Fruit fly (Drosophila melanogaster) whole organism, embryonic: Measurements from ENCODE around the gene CG42828.

Experiments used
- Blimp-1 ChIP-seq: fragments of 200-800 bp; sonication (Bioruptor generic); optimal IDR thresholded peaks from 3 replicates; lab custom pipeline; 2018; ENCODE audit warnings: missing biosample characterization, missing genetic modification characterization, mild to moderate bottlenecking, moderate library complexity, missing genetic modification reagents
- CG10366 ChIP-seq: fragments of 200-800 bp; sonication (Bioruptor generic); IDR thresholded peaks from 2 replicates; pipeline ENCODE4 v1.3.6; 2022; ENCODE audit warnings: missing biosample characterization, missing genetic modification characterization
- CG11085 ChIP-seq: fragments of 200-800 bp; sonication (Bioruptor generic); IDR thresholded peaks from 2 replicates; pipeline ENCODE4 v1.3.6; 2022; ENCODE audit warnings: missing biosample characterization, missing genetic modification characterization
- CG11398 ChIP-seq: fragments of 200-800 bp; sonication (Bioruptor generic); optimal IDR thresholded peaks from 2 replicates; lab custom pipeline; 2016; ENCODE audit warnings: missing biosample characterization, missing genetic modification characterization
- CG12219 ChIP-seq: fragments of 200-800 bp; sonication (Bioruptor generic); optimal IDR thresholded peaks from 3 replicates; lab custom pipeline; 2018; ENCODE audit warnings: missing biosample characterization, mild to moderate bottlenecking, missing genetic modification characterization
- CG15479 ChIP-seq: fragments of 200-800 bp; sonication (Bioruptor generic); optimal IDR thresholded peaks from 3 replicates; lab custom pipeline; 2019; ENCODE audit warnings: missing biosample characterization, mild to moderate bottlenecking, missing genetic modification characterization, moderate library complexity
- CG15696 ChIP-seq: fragments of 200-800 bp; sonication (Bioruptor generic); optimal IDR thresholded peaks from 2 replicates; lab custom pipeline; 2019; ENCODE audit warnings: missing biosample characterization, mild to moderate bottlenecking, missing genetic modification characterization, moderate library complexity
- CG1602 ChIP-seq: fragments of 200-800 bp; sonication (Bioruptor generic); optimal IDR thresholded peaks from 3 replicates; lab custom pipeline; 2016; ENCODE audit warnings: missing biosample characterization, missing genetic modification characterization
- CG1792 ChIP-seq: fragments of 200-800 bp; sonication (Bioruptor generic); optimal IDR thresholded peaks from 2 replicates; lab custom pipeline; 2016; ENCODE audit warnings: missing biosample characterization, missing genetic modification characterization
- CG18262 ChIP-seq: fragments of 200-800 bp; optimal IDR thresholded peaks from 3 replicates; lab custom pipeline; 2019; ENCODE audit warnings: missing biosample characterization, mild to moderate bottlenecking, missing genetic modification characterization, moderate library complexity
- CG31365 ChIP-seq: fragments of 200-800 bp; sonication (Bioruptor generic); optimal IDR thresholded peaks from 2 replicates; lab custom pipeline; 2018; ENCODE audit warnings: missing biosample characterization, mild to moderate bottlenecking, missing genetic modification characterization
- CG32532 ChIP-seq: fragments of 200-800 bp; sonication (Bioruptor generic); IDR thresholded peaks from 2 replicates; pipeline ENCODE4 v1.3.6; 2022; ENCODE audit warnings: missing biosample characterization, missing genetic modification characterization
- CG3281 ChIP-seq: fragments of 200-800 bp; sonication (Bioruptor generic); optimal IDR thresholded peaks from 3 replicates; lab custom pipeline; 2017; ENCODE audit warnings: missing biosample characterization, mild to moderate bottlenecking, missing genetic modification characterization
- CG34224 ChIP-seq: fragments of 200-800 bp; sonication (Bioruptor generic); IDR thresholded peaks from 3 replicates; pipeline ENCODE4 v1.3.6; 2022; ENCODE audit warnings: missing biosample characterization, missing genetic modification characterization; ENCODE audit not compliant: partially characterized antibody
- CG3838 ChIP-seq: fragments of 200-800 bp; sonication (Bioruptor generic); optimal IDR thresholded peaks from 3 replicates; lab custom pipeline; 2016; ENCODE audit warnings: missing biosample characterization, missing genetic modification characterization
- CG3847 ChIP-seq: fragments of 200-800 bp; sonication (Bioruptor generic); IDR thresholded peaks from 2 replicates; pipeline ENCODE4 v1.3.6; 2022; ENCODE audit warnings: missing biosample characterization, missing genetic modification characterization
- CG6813 ChIP-seq: fragments of 200-800 bp; sonication (Bioruptor generic); optimal IDR thresholded peaks from 2 replicates; lab custom pipeline; 2017; ENCODE audit warnings: missing biosample characterization, missing genetic modification characterization, mild to moderate bottlenecking, moderate library complexity, missing genetic modification reagents
- CG8478 ChIP-seq: fragments of >200 bp; optimal IDR thresholded peaks from 2 replicates; lab custom pipeline; 2018
- CG8765 ChIP-seq: fragments of 200-800 bp; sonication (Bioruptor generic); IDR thresholded peaks from 2 replicates; pipeline ENCODE4 v1.3.6; 2022; ENCODE audit warnings: missing biosample characterization, missing genetic modification characterization
- CG8924 ChIP-seq: fragments of 200-800 bp; optimal IDR thresholded peaks from 3 replicates; lab custom pipeline; 2019; ENCODE audit warnings: missing biosample characterization, mild to moderate bottlenecking, missing genetic modification characterization, moderate library complexity
- CG9876 ChIP-seq: fragments of 200-800 bp; sonication (Bioruptor generic); optimal IDR thresholded peaks from 2 replicates; lab custom pipeline; 2016; ENCODE audit warnings: missing biosample characterization, missing genetic modification characterization
- CkIIα-i1 ChIP-seq: fragments of 200-800 bp; sonication (Bioruptor generic); IDR thresholded peaks from 2 replicates; pipeline ENCODE4 v1.3.6; 2022; ENCODE audit warnings: missing biosample characterization, missing genetic modification characterization
- Dek ChIP-seq: fragments of 200-800 bp; sonication (Bioruptor generic); optimal IDR thresholded peaks from 3 replicates; lab custom pipeline; 2019; ENCODE audit warnings: missing biosample characterization, mild to moderate bottlenecking, missing genetic modification characterization, moderate library complexity
- Doc2 ChIP-seq: fragments of 200-800 bp; sonication (Bioruptor generic); IDR thresholded peaks from 2 replicates; pipeline ENCODE4 v1.3.6; 2022; ENCODE audit warnings: missing biosample characterization, missing genetic modification characterization
- E2f1 ChIP-seq: fragments of 200-800 bp; sonication (Bioruptor generic); IDR thresholded peaks from 2 replicates; pipeline ENCODE4 v1.3.6; 2022; ENCODE audit warnings: missing biosample characterization, missing genetic modification characterization
- ERR ChIP-seq: fragments of 200-800 bp; sonication (Bioruptor generic); optimal IDR thresholded peaks from 2 replicates; lab custom pipeline; 2016; ENCODE audit warnings: missing biosample characterization, missing genetic modification characterization
- Hr78 ChIP-seq, 2 experiments: fragments of 200-800 bp in 1 of 2; fragments of >200 bp in 1 of 2; sonication (Bioruptor generic) in 1 of 2; optimal IDR thresholded peaks; 2 replicates each; lab custom pipeline; 2017 to 2019; ENCODE audit warnings: missing biosample characterization in 2 of 2, missing genetic modification characterization in 2 of 2, mild to moderate bottlenecking in 1 of 2, moderate library complexity in 1 of 2
- Kr ChIP-seq: fragments of 200-800 bp; sonication (Bioruptor generic); optimal IDR thresholded peaks from 2 replicates; lab custom pipeline; 2017; ENCODE audit warnings: missing biosample characterization, mild to moderate bottlenecking, missing genetic modification characterization
- Lhr ChIP-seq: fragments of 200-800 bp; sonication (Bioruptor generic); optimal IDR thresholded peaks from 3 replicates; lab custom pipeline; 2017; ENCODE audit warnings: mild to moderate bottlenecking, missing biosample characterization, missing genetic modification reagents, missing genetic modification characterization
- PHDP ChIP-seq: fragments of 200-800 bp; sonication (Bioruptor generic); optimal IDR thresholded peaks from 3 replicates; lab custom pipeline; 2018; ENCODE audit warnings: missing biosample characterization, mild to moderate bottlenecking, missing genetic modification characterization, moderate library complexity
- ash1 ChIP-seq: fragments of 200-800 bp; sonication (Bioruptor generic); optimal IDR thresholded peaks from 2 replicates; lab custom pipeline; 2018; ENCODE audit warnings: missing biosample characterization, mild to moderate bottlenecking, missing genetic modification characterization
- cg ChIP-seq: fragments of 200-800 bp; sonication (Bioruptor generic); optimal IDR thresholded peaks from 3 replicates; lab custom pipeline; 2019; ENCODE audit warnings: missing biosample characterization, mild to moderate bottlenecking, missing genetic modification characterization, moderate library complexity
- crc ChIP-seq: fragments of 200-800 bp; sonication (Bioruptor generic); optimal IDR thresholded peaks from 2 replicates; lab custom pipeline; 2016; ENCODE audit warnings: missing biosample characterization, missing genetic modification characterization
- cwo ChIP-seq: fragments of 200-800 bp; sonication (Bioruptor generic); optimal IDR thresholded peaks from 3 replicates; lab custom pipeline; 2017; ENCODE audit warnings: missing biosample characterization, missing genetic modification characterization, mild to moderate bottlenecking, moderate library complexity, missing genetic modification reagents
- gem ChIP-seq: fragments of 200-800 bp; sonication (Bioruptor generic); optimal IDR thresholded peaks from 2 replicates; lab custom pipeline; 2019; ENCODE audit warnings: missing biosample characterization, mild to moderate bottlenecking, missing genetic modification characterization, moderate library complexity
- gt ChIP-seq: fragments of 200-800 bp; sonication (Bioruptor generic); IDR thresholded peaks from 2 replicates; pipeline ENCODE4 v1.3.6; 2022; ENCODE audit warnings: missing biosample characterization, missing genetic modification characterization
- hkb ChIP-seq, 2 experiments: fragments of 200-800 bp in 1 of 2; fragments of >200 bp in 1 of 2; sonication (Bioruptor generic) in 1 of 2; IDR thresholded peaks in 1 of 2; optimal IDR thresholded peaks in 1 of 2; 2 replicates each; pipeline versions ENCODE4 v1.3.6 to Lab custom; 2017 to 2022; ENCODE audit warnings: missing biosample characterization in 1 of 2, missing genetic modification characterization in 1 of 2
- kay ChIP-seq: fragments of 200-800 bp; sonication (Bioruptor generic); optimal IDR thresholded peaks from 2 replicates; lab custom pipeline; 2016; ENCODE audit warnings: missing biosample characterization, missing genetic modification characterization
- nmo ChIP-seq: fragments of 200-800 bp; sonication (Bioruptor generic); optimal IDR thresholded peaks from 2 replicates; lab custom pipeline; 2018; ENCODE audit warnings: missing biosample characterization, mild to moderate bottlenecking, missing genetic modification characterization, moderate library complexity
- repo ChIP-seq: fragments of 200-800 bp; sonication (Bioruptor generic); optimal IDR thresholded peaks from 2 replicates; lab custom pipeline; 2016; ENCODE audit warnings: missing biosample characterization, missing genetic modification characterization
- rib ChIP-seq: fragments of 200-800 bp; sonication (Bioruptor generic); IDR thresholded peaks from 2 replicates; pipeline ENCODE4 v1.3.6; 2022; ENCODE audit warnings: missing biosample characterization, missing genetic modification characterization
- ro ChIP-seq: fragments of 200-800 bp; sonication (Bioruptor generic); IDR thresholded peaks from 2 replicates; pipeline ENCODE4 v1.3.6; 2022; ENCODE audit warnings: missing biosample characterization, missing genetic modification characterization
- ssp ChIP-seq: fragments of 200-800 bp; sonication (Bioruptor generic); IDR thresholded peaks from 2 replicates; pipeline ENCODE4 v1.3.6; 2022; ENCODE audit warnings: missing biosample characterization, missing genetic modification characterization
- stwl ChIP-seq: fragments of 200-800 bp; sonication (Bioruptor generic); optimal IDR thresholded peaks from 3 replicates; lab custom pipeline; 2018; ENCODE audit warnings: missing biosample characterization, mild to moderate bottlenecking, missing genetic modification characterization, moderate library complexity
- tx ChIP-seq: fragments of 200-800 bp; sonication (Bioruptor generic); optimal IDR thresholded peaks from 2 replicates; lab custom pipeline; 2016; ENCODE audit warnings: missing biosample characterization, missing genetic modification characterization
- unpg ChIP-seq: fragments of 200-800 bp; sonication (Bioruptor generic); optimal IDR thresholded peaks from 3 replicates; lab custom pipeline; 2018; ENCODE audit warnings: missing biosample characterization, mild to moderate bottlenecking, missing genetic modification characterization, moderate library complexity
- vvl ChIP-seq: fragments of 200-800 bp; sonication (Bioruptor generic); IDR thresholded peaks from 2 replicates; pipeline ENCODE4 v1.3.6; 2022; ENCODE audit warnings: missing biosample characterization, missing genetic modification characterization
- zen ChIP-seq: fragments of 200-800 bp; sonication (Bioruptor generic); optimal IDR thresholded peaks from 3 replicates; lab custom pipeline; 2018; ENCODE audit warnings: missing biosample characterization, mild to moderate bottlenecking, missing genetic modification characterization, moderate library complexity
- zf30C ChIP-seq: fragments of 200-800 bp; sonication (Bioruptor generic); optimal IDR thresholded peaks from 3 replicates; lab custom pipeline; 2018; ENCODE audit warnings: missing biosample characterization, mild to moderate bottlenecking, missing genetic modification characterization

Gene CG42828

dm6 chr3R:23363515-23364124 is 9.9 kb upstream of the CG42828 start, which contains the start of gene CG4408 (continued):
- peak; percentile 43 for TF ChIP-seq cwo (GFP tag; lab: Kevin White, UChicago)
- peak; percentile 24 for TF ChIP-seq CG18262 (tag; lab: Kevin White, UChicago)
- no peak for TF ChIP-seq Kr (GFP tag; lab: Kevin White, UChicago)
- no peak for TF ChIP-seq cg
- peak; percentile 0 for TF ChIP-seq CG15696 (tag; lab: Kevin White, UChicago)
- no peak for TF ChIP-seq stwl (tag; lab: Kevin White, UChicago)
- TF ChIP-seq PHDP: peak; percentile 43
- no peak for TF ChIP-seq gt (GFP tag; lab: Robert Waterston, UW)
- peak; percentile 32 for TF ChIP-seq CG8924 (tag; lab: Kevin White, UChicago)
- peak; percentile 36; the same call in 1 of the 2 replicates for TF ChIP-seq CG10366
- no peak for TF ChIP-seq kay
- peak; percentile 26 for TF ChIP-seq unpg
- no peak for TF ChIP-seq CG31365 (tag; lab: Kevin White, UChicago)
- peak; percentile 14 for TF ChIP-seq Dek
- no peak for TF ChIP-seq ssp (GFP tag; lab: Robert Waterston, UW)
- no peak for TF ChIP-seq CG12219 (GFP tag; lab: Kevin White, UChicago)
- TF ChIP-seq Doc2 (GFP tag; lab: Robert Waterston, UW): no peak
- no peak for TF ChIP-seq ERR (GFP tag; lab: Kevin White, UChicago)
- TF ChIP-seq CG32532 (GFP tag; lab: Robert Waterston, UW): peak; percentile 67; the same call in 1 of the 2 replicates
- 0 out of 2 replicates have a peak, but pooled peaks have one; percentile 16 for TF ChIP-seq E2f1
- TF ChIP-seq gem (tag; lab: Kevin White, UChicago): peak; percentile 59
- peak; percentile 34 for TF ChIP-seq nmo (GFP tag; lab: Kevin White, UChicago)
- TF ChIP-seq Blimp-1 (GFP tag; lab: Kevin White, UChicago): peak; percentile 46
- no peak for TF ChIP-seq crc (GFP tag; lab: Kevin White, UChicago)
- no peak for TF ChIP-seq CG9876
- no peak for TF ChIP-seq hkb (optimal IDR thresholded peaks at IDR 0.05; lab: Kevin White, UChicago)
- peak; percentile 55; the same call in 1 of the 2 replicates for TF ChIP-seq hkb (GFP tag; IDR thresholded peaks at IDR 0.05; lab: Robert Waterston, UW)
- no peak for TF ChIP-seq Lhr (GFP tag; lab: Kevin White, UChicago)
- no peak for TF ChIP-seq CG15479 (GFP tag; lab: Kevin White, UChicago)
- TF ChIP-seq vvl: peak; percentile 73
- peak; percentile 48 for TF ChIP-seq CG3281 (GFP tag; lab: Kevin White, UChicago)
- no peak for TF ChIP-seq CG1602 (GFP tag; lab: Kevin White, UChicago)
- TF ChIP-seq zf30C (GFP tag; lab: Kevin White, UChicago): no peak
- no peak for TF ChIP-seq tx (GFP tag; lab: Kevin White, UChicago)
- TF ChIP-seq ro (GFP tag; lab: Robert Waterston, UW): no peak
- no peak for TF ChIP-seq CkIIα-i1 (GFP tag; lab: Robert Waterston, UW)
- TF ChIP-seq CG34224 (GFP tag; lab: Robert Waterston, UW): no peak
- TF ChIP-seq CG3847 (GFP tag; lab: Robert Waterston, UW): peak; percentile 35; the same call in 1 of the 2 replicates
- no peak for TF ChIP-seq ash1 (GFP tag; lab: Kevin White, UChicago)
- TF ChIP-seq rib (GFP tag; lab: Robert Waterston, UW): no peak
- no peak for TF ChIP-seq Hr78 (GFP tag; optimal IDR thresholded peaks at IDR 0.05; lab: Kevin White, UChicago)
- TF ChIP-seq CG6813: peak; percentile 50
- peak; percentile 10; the same call in 1 of the 2 replicates for TF ChIP-seq CG11085 (GFP tag; lab: Robert Waterston, UW)
- 0 out of 2 replicates have a peak, but pooled peaks have one; percentile 6 for TF ChIP-seq CG8765 (GFP tag; lab: Robert Waterston, UW)
- TF ChIP-seq CG11398 (GFP tag; lab: Kevin White, UChicago): no peak
- peak; percentile 4 for TF ChIP-seq CG1792 (GFP tag; lab: Kevin White, UChicago)
- no peak for TF ChIP-seq repo (GFP tag; lab: Kevin White, UChicago)
- TF ChIP-seq CG3838 (GFP tag; lab: Kevin White, UChicago): no peak
- no peak for TF ChIP-seq CG8478
- peak; percentile 12 for TF ChIP-seq zen (tag; lab: Kevin White, UChicago)
